Worm (Caenorhabditis elegans): ENCODE data around the gene rabs-5.

- TF ChIP-seq ceh-58 (GFP tag; IDR thresholded peaks at IDR 0.05), result no peak
- no peak for TF ChIP-seq rpc-1 (optimal IDR thresholded peaks at IDR 0.05)
- no peak for TF ChIP-seq rpc-1 (tag; optimal IDR thresholded peaks at IDR 0.05)
- TF ChIP-seq attf-6 (GFP tag; IDR thresholded peaks at IDR 0.05), result no peak
- no peak for TF ChIP-seq nhr-120 (GFP tag; IDR thresholded peaks at IDR 0.05)
- no peak for TF ChIP-seq mcd-1 (GFP tag; IDR thresholded peaks at IDR 0.05)
- TF ChIP-seq ztf-3 (GFP tag; optimal IDR thresholded peaks at IDR 0.05), result no peak
- TF ChIP-seq repo-1 (tag; optimal IDR thresholded peaks at IDR 0.05), result no peak
- no peak for TF ChIP-seq nhr-179 (tag; optimal IDR thresholded peaks at IDR 0.05)
- no peak for TF ChIP-seq F49E8.2 (tag; optimal IDR thresholded peaks at IDR 0.05; ENCODE audit: insufficient read depth)
- no peak for TF ChIP-seq efl-1 (GFP tag; optimal IDR thresholded peaks at IDR 0.05)
Measured at ce11 chrIV:8136548-8136947, 29.1 kb upstream of the rabs-5 start.
